Worm (Caenorhabditis elegans) whole organism, L1 larva: ENCODE measurements around the gene Y80D3A.8.

Experiments used
- C04F5.9 ChIP-seq: sonication (generic microtip); optimal IDR thresholded peaks from 2 replicates; lab custom pipeline; 2016; ENCODE audit warnings: missing genetic modification characterization, missing compliant biosample characterization
- C16A3.4 ChIP-seq: fragments of 150-350 bp; optimal IDR thresholded peaks from 2 replicates; lab custom pipeline; 2014; ENCODE audit warnings: missing biosample characterization, missing genetic modification characterization
- C34B4.2 ChIP-seq: sonication (generic microtip); optimal IDR thresholded peaks from 2 replicates; lab custom pipeline; 2017; ENCODE audit warnings: mild to moderate bottlenecking, missing genetic modification characterization, missing compliant biosample characterization
- blmp-1 ChIP-seq: fragments of 150-350 bp; optimal IDR thresholded peaks from 2 replicates; lab custom pipeline; 2014; ENCODE audit warnings: missing biosample characterization, missing genetic modification characterization
- ceh-82 ChIP-seq, 3 experiments: fragments of 150-350 bp in 1 of 3; sonication (generic microtip) in 2 of 3; optimal IDR thresholded peaks; 2 replicates each; lab custom pipeline; 2014 to 2017; ENCODE audit warnings: missing biosample characterization in 3 of 3, missing genetic modification characterization in 3 of 3
- ceh-88 ChIP-seq: fragments of 200-800 bp; sonication (Bioruptor generic); IDR thresholded peaks from 2 replicates; pipeline ENCODE4 v1.3.6; 2022; ENCODE audit warnings: missing genetic modification characterization, missing compliant biosample characterization
- ceh-90 ChIP-seq: sonication (generic microtip); optimal IDR thresholded peaks from 2 replicates; lab custom pipeline; 2016; ENCODE audit warnings: missing genetic modification characterization, missing compliant biosample characterization
- efl-1 ChIP-seq, 4 experiments: fragments of 150-350 bp; optimal IDR thresholded peaks in 3 of 4; peaks in 1 of 4; 1 replicate in 1 of 4; 2 replicates in 3 of 4; lab custom pipeline; 2014; ENCODE audit warnings: missing biosample characterization in 2 of 4, missing genetic modification characterization in 2 of 4, missing genetic modification reagents in 2 of 4
- efl-3 ChIP-seq: fragments of 200-800 bp; sonication (Bioruptor generic); optimal IDR thresholded peaks from 2 replicates; lab custom pipeline; 2018; ENCODE audit warnings: mild to moderate bottlenecking, missing genetic modification characterization, missing compliant biosample characterization
- egl-27 ChIP-seq, 2 experiments: fragments of 150-350 bp in 1 of 2; sonication (generic microtip); optimal IDR thresholded peaks; 3 replicates each; lab custom pipeline; 2017 to 2018; ENCODE audit warnings: missing biosample characterization in 2 of 2, missing genetic modification characterization in 2 of 2, missing genetic modification reagents in 2 of 2
- elt-2 ChIP-seq: sonication (generic microtip); optimal IDR thresholded peaks from 2 replicates; lab custom pipeline; 2016; ENCODE audit warnings: missing genetic modification characterization, mild to moderate bottlenecking, inconsistent platforms, missing compliant biosample characterization, missing genetic modification reagents
- fkh-4 ChIP-seq: sonication (generic microtip); optimal IDR thresholded peaks from 2 replicates; lab custom pipeline; 2016; ENCODE audit warnings: missing compliant biosample characterization, missing genetic modification characterization, borderline replicate concordance
- fkh-8 ChIP-seq: sonication (generic microtip); optimal IDR thresholded peaks from 2 replicates; lab custom pipeline; 2016; ENCODE audit warnings: mild to moderate bottlenecking, missing genetic modification characterization, missing compliant biosample characterization
- fos-1 ChIP-seq: fragments of 150-350 bp; optimal IDR thresholded peaks from 2 replicates; lab custom pipeline; 2014; ENCODE audit warnings: missing biosample characterization, missing genetic modification characterization
- grh-1 ChIP-seq: fragments of 200-800 bp; sonication (Bioruptor generic); IDR thresholded peaks from 2 replicates; pipeline ENCODE4 v1.3.6; 2022; ENCODE audit warnings: missing genetic modification reagents, missing genetic modification characterization, missing compliant biosample characterization
- hlh-4 ChIP-seq: sonication (generic microtip); optimal IDR thresholded peaks from 2 replicates; lab custom pipeline; 2016; ENCODE audit warnings: mild to moderate bottlenecking, missing genetic modification characterization, missing compliant biosample characterization
- irx-1 ChIP-seq: sonication (generic microtip); optimal IDR thresholded peaks from 2 replicates; lab custom pipeline; 2016; ENCODE audit warnings: missing genetic modification characterization, missing compliant biosample characterization
- lin-14 ChIP-seq: fragments of 200-800 bp; sonication (Bioruptor generic); optimal IDR thresholded peaks from 2 replicates; lab custom pipeline; 2018; ENCODE audit warnings: mild to moderate bottlenecking, missing genetic modification characterization, moderate library complexity, missing compliant biosample characterization
- lin-15B ChIP-seq: fragments of 150-350 bp; sonication (generic microtip); optimal IDR thresholded peaks from 3 replicates; lab custom pipeline; 2014; ENCODE audit warnings: missing biosample characterization, missing genetic modification characterization
- lin-35 ChIP-seq, 2 experiments: fragments of 150-350 bp; optimal IDR thresholded peaks; 2 replicates each; lab custom pipeline; 2014; ENCODE audit warnings: missing biosample characterization in 2 of 2, missing genetic modification characterization in 2 of 2, missing genetic modification reagents in 2 of 2
- mab-9 ChIP-seq: fragments of 200-800 bp; sonication (Bioruptor generic); IDR thresholded peaks from 2 replicates; pipeline ENCODE4 v1.3.6; 2022; ENCODE audit warnings: missing genetic modification reagents, missing genetic modification characterization, missing compliant biosample characterization
- mdl-1 ChIP-seq, 2 experiments: fragments of 150-350 bp; optimal IDR thresholded peaks; 2 replicates each; lab custom pipeline; 2014 to 2017; ENCODE audit warnings: missing biosample characterization in 2 of 2, missing genetic modification characterization in 2 of 2, inconsistent platforms in 1 of 2
- nhr-12 ChIP-seq: sonication (generic microtip); optimal IDR thresholded peaks from 2 replicates; lab custom pipeline; 2017; ENCODE audit warnings: missing biosample characterization, missing genetic modification characterization
- nhr-19 ChIP-seq: fragments of 200-800 bp; sonication (Bioruptor generic); conservative IDR thresholded peaks from 2 replicates; pipeline ENCODE4 v1.3.6; 2022; ENCODE audit warnings: missing genetic modification characterization, missing compliant biosample characterization
- nhr-20 ChIP-seq: sonication (generic microtip); optimal IDR thresholded peaks from 2 replicates; lab custom pipeline; 2016; ENCODE audit warnings: mild to moderate bottlenecking, missing genetic modification characterization, missing compliant biosample characterization
- nhr-237 ChIP-seq: fragments of 150-350 bp; optimal IDR thresholded peaks from 2 replicates; lab custom pipeline; 2014; ENCODE audit warnings: missing biosample characterization, missing genetic modification characterization
- nhr-85 ChIP-seq: sonication (generic microtip); peaks from one replicate; lab custom pipeline; 2016; ENCODE audit warnings: missing genetic modification characterization, inconsistent platforms, missing compliant biosample characterization
- nhr-90 ChIP-seq: sonication (generic microtip); optimal IDR thresholded peaks from 2 replicates; lab custom pipeline; 2016; ENCODE audit warnings: mild to moderate bottlenecking, missing genetic modification characterization, missing compliant biosample characterization; ENCODE audit not compliant: poor library complexity
- pax-3 ChIP-seq: fragments of 200-800 bp; sonication (Bioruptor generic); optimal IDR thresholded peaks from 2 replicates; lab custom pipeline; 2018; ENCODE audit warnings: mild to moderate bottlenecking, missing genetic modification characterization, moderate library complexity, missing compliant biosample characterization
- pqm-1 ChIP-seq: sonication (generic microtip); optimal IDR thresholded peaks from 3 replicates; lab custom pipeline; 2017; ENCODE audit warnings: missing biosample characterization, missing genetic modification characterization
- snpc-4 ChIP-seq: fragments of 150-350 bp; optimal IDR thresholded peaks from 2 replicates; lab custom pipeline; 2014; ENCODE audit warnings: missing biosample characterization, missing genetic modification characterization
- snu-23 ChIP-seq: sonication (generic microtip); optimal IDR thresholded peaks from 2 replicates; lab custom pipeline; 2016; ENCODE audit warnings: missing genetic modification characterization, missing compliant biosample characterization
- sox-4 ChIP-seq: sonication (generic microtip); optimal IDR thresholded peaks from 2 replicates; lab custom pipeline; 2016; ENCODE audit warnings: missing genetic modification characterization, missing compliant biosample characterization
- swsn-7 ChIP-seq: sonication (generic microtip); optimal IDR thresholded peaks from 2 replicates; lab custom pipeline; 2016; ENCODE audit warnings: missing genetic modification characterization, missing compliant biosample characterization
- tbx-2 ChIP-seq: sonication (generic microtip); optimal IDR thresholded peaks from 2 replicates; lab custom pipeline; 2016; ENCODE audit warnings: missing genetic modification characterization, missing compliant biosample characterization
- tlp-1 ChIP-seq: fragments of 150-350 bp; optimal IDR thresholded peaks from 2 replicates; lab custom pipeline; 2014; ENCODE audit warnings: missing biosample characterization, missing genetic modification characterization
- unc-86 ChIP-seq: sonication (generic microtip); optimal IDR thresholded peaks from 2 replicates; lab custom pipeline; 2016; ENCODE audit warnings: missing genetic modification characterization, missing compliant biosample characterization
- unc-98 ChIP-seq: fragments of 200-800 bp; sonication (Bioruptor generic); IDR thresholded peaks from 2 replicates; pipeline ENCODE4 v1.3.6; 2022; ENCODE audit warnings: missing genetic modification characterization, missing compliant biosample characterization
- vab-15 ChIP-seq: sonication (generic microtip); optimal IDR thresholded peaks from 2 replicates; lab custom pipeline; 2017; ENCODE audit warnings: missing genotype, mild to moderate bottlenecking, missing genetic modification characterization, missing compliant biosample characterization
- xbp-1 ChIP-seq: sonication (generic microtip); optimal IDR thresholded peaks from 2 replicates; lab custom pipeline; 2016; ENCODE audit warnings: missing genetic modification characterization, missing compliant biosample characterization
- ztf-11 ChIP-seq, 2 experiments: sonication (generic microtip); optimal IDR thresholded peaks; 2 replicates each; lab custom pipeline; 2016 to 2017; ENCODE audit warnings: missing genetic modification characterization in 2 of 2, missing biosample characterization in 1 of 2, missing compliant biosample characterization in 1 of 2
- ztf-4 ChIP-seq: fragments of 150-350 bp; optimal IDR thresholded peaks from 2 replicates; lab custom pipeline; 2014; ENCODE audit warnings: missing biosample characterization, missing genetic modification characterization

The Y80D3A.8 gene

ce11 chrV:18969590-18970105 is 29.2 kb downstream of the Y80D3A.8 start, which contains the start of gene Y39B6A.42:
Gene Y39B6A.42, minus strand, starts transcription at chrV:18969640.
- TF ChIP-seq sox-4 = no peak
- no peak for TF ChIP-seq vab-15
- TF ChIP-seq nhr-85 (tag; lab: Kevin White, UChicago) = no peak
- TF ChIP-seq lin-15B (tag; lab: Kevin White, UChicago) = no peak
- TF ChIP-seq efl-1 (optimal IDR thresholded peaks at IDR 0.05; lab: Kevin White, UChicago) = no peak
- no peak for TF ChIP-seq efl-1 (GFP tag; optimal IDR thresholded peaks at IDR 0.05 in 1 of 2; lab: Kevin White, UChicago)
- TF ChIP-seq ceh-82 (tag; optimal IDR thresholded peaks at IDR 0.05; lab: Kevin White, UChicago) = no peak
- no peak for TF ChIP-seq C16A3.4 (tag; lab: Kevin White, UChicago)
- no peak for TF ChIP-seq swsn-7

- TF ChIP-seq C34B4.2 (tag; lab: Kevin White, UChicago) = no peak
- TF ChIP-seq tbx-2 (tag; lab: Kevin White, UChicago) = no peak
- TF ChIP-seq efl-3 = no peak
- no peak for TF ChIP-seq pqm-1 (tag; lab: Kevin White, UChicago)
These were observed 36.1 kb downstream of the Y80D3A.8 start for ce11 chrV:18976539-18976938.

ce11 chrV:18977876-18978275 is 37.4 kb downstream of the Y80D3A.8 start, which contains the start of gene Y39B6A.41:
Gene Y39B6A.41, minus strand, starts transcription at chrV:18977976.
- no peak for TF ChIP-seq ceh-90
- no peak for TF ChIP-seq unc-98 (GFP tag; lab: Robert Waterston, UW)

- TF ChIP-seq efl-1 (optimal IDR thresholded peaks at IDR 0.05; lab: Kevin White, UChicago) (no peak), efl-1 (GFP tag; optimal IDR thresholded peaks at IDR 0.05 in 1 of 2; lab: Kevin White, UChicago) (peak in 1 of 2 experiments; percentile 68), fos-1 (tag; lab: Kevin White, UChicago) (no peak), elt-2 (tag; lab: Kevin White, UChicago) (peak; percentile 32), lin-35 (GFP tag; optimal IDR thresholded peaks at IDR 0.05; lab: Kevin White, UChicago) (no peak)
These were observed 37.9 kb downstream of the Y80D3A.8 start for ce11 chrV:18978301-18978700.

- peak; percentile 79 for TF ChIP-seq nhr-20
- peak; percentile 96 for TF ChIP-seq fkh-4 (tag; lab: Kevin White, UChicago)
- TF ChIP-seq irx-1 (tag; lab: Kevin White, UChicago) = peak; percentile 95
- TF ChIP-seq ceh-88 (GFP tag; lab: Robert Waterston, UW) = no peak
- TF ChIP-seq pax-3 (tag; lab: Kevin White, UChicago) = peak; percentile 92
- TF ChIP-seq ceh-82 (tag; optimal IDR thresholded peaks at IDR 0.05; lab: Kevin White, UChicago) = peak; percentile 20 to 79 (median 68)
- TF ChIP-seq fkh-8 (tag; lab: Kevin White, UChicago) = peak; percentile 76
- no peak for TF ChIP-seq lin-14
- peak; percentile 87 for TF ChIP-seq sox-4
- TF ChIP-seq snu-23 (GFP tag; lab: Kevin White, UChicago) = peak; percentile 85
- no peak for TF ChIP-seq nhr-12 (tag; lab: Kevin White, UChicago)
- TF ChIP-seq unc-86 (tag; lab: Kevin White, UChicago) = peak; percentile 72
- TF ChIP-seq mab-9 (GFP tag; lab: Robert Waterston, UW) = peak; percentile 81
- peak; percentile 56 for TF ChIP-seq hlh-4 (tag; lab: Kevin White, UChicago)
- TF ChIP-seq snpc-4 = peak; percentile 60
- TF ChIP-seq mdl-1 (tag; optimal IDR thresholded peaks at IDR 0.05; lab: Kevin White, UChicago) = no peak
- TF ChIP-seq egl-27 (tag; optimal IDR thresholded peaks at IDR 0.05; lab: Kevin White, UChicago) = no peak
- TF ChIP-seq grh-1 (GFP tag; lab: Robert Waterston, UW) = peak; percentile 69
- TF ChIP-seq ceh-90 = peak; percentile 98
- TF ChIP-seq nhr-90 (tag; lab: Kevin White, UChicago) = peak; percentile 91
- TF ChIP-seq nhr-237 (tag; lab: Kevin White, UChicago) = no peak
- no peak for TF ChIP-seq ztf-4 (tag; lab: Kevin White, UChicago)
- no peak for TF ChIP-seq tlp-1 (tag; lab: Kevin White, UChicago)
- peak; percentile 59 for TF ChIP-seq elt-2 (tag; lab: Kevin White, UChicago)
- TF ChIP-seq efl-3 = peak; percentile 17
- peak; percentile 78 for TF ChIP-seq C04F5.9 (tag; lab: Kevin White, UChicago)
- peak; percentile 72 to 95 for TF ChIP-seq efl-1 (optimal IDR thresholded peaks at IDR 0.05; lab: Kevin White, UChicago)
- TF ChIP-seq efl-1 (GFP tag; optimal IDR thresholded peaks at IDR 0.05 in 1 of 2; lab: Kevin White, UChicago) = peak; percentile 94 to 99
- peak; percentile 43 for TF ChIP-seq blmp-1 (tag; lab: Kevin White, UChicago)
- peak; percentile 82 for TF ChIP-seq xbp-1
- TF ChIP-seq nhr-19 = peak; percentile 92
- peak in 1 of 2 experiments; percentile 95 for TF ChIP-seq ztf-11 (tag; optimal IDR thresholded peaks at IDR 0.05; lab: Kevin White, UChicago)
These were observed 40.6 kb downstream of the Y80D3A.8 start, which contains the start of the genes mrps-35 and sws-1 for ce11 chrV:18980980-18981529. Gene mrps-35, plus strand, starts transcription at chrV:18981306. Gene sws-1, minus strand, starts transcription at chrV:18981479.
